Worm (Caenorhabditis elegans): ENCODE data around the gene unc-7.

ce11 chrX:15188986-15189675, 41.6 kb upstream of the unc-7 start:
- TF ChIP-seq dsc-1 (tag; optimal IDR thresholded peaks at IDR 0.05): peak; percentile 84
- no peak for TF ChIP-seq mef-2 (tag; optimal IDR thresholded peaks at IDR 0.05)
- TF ChIP-seq blmp-1 (tag; optimal IDR thresholded peaks at IDR 0.05): no peak
- peak; percentile 1 for TF ChIP-seq fos-1 (tag; optimal IDR thresholded peaks at IDR 0.05)
- TF ChIP-seq unc-62 (GFP tag; optimal IDR thresholded peaks at IDR 0.05): no peak
- TF ChIP-seq nhr-11 (tag; optimal IDR thresholded peaks at IDR 0.05): peak; percentile 16
